Fruit fly (Drosophila melanogaster): ENCODE measurements around the gene CG31913.

The CG31913 gene

dm6 chr2L:5771179-5771578, 12.7 kb upstream of the CG31913 start (continued):
- TF ChIP-seq CG10431 (GFP tag; optimal IDR thresholded peaks at IDR 0.05) (no peak), corto (GFP tag; optimal IDR thresholded peaks at IDR 0.05) (no peak), CG8290 (GFP tag; optimal IDR thresholded peaks at IDR 0.05) (peak; percentile 10), CG8290 (tag; optimal IDR thresholded peaks at IDR 0.05) (no peak), CG30403 (GFP tag; optimal IDR thresholded peaks at IDR 0.05) (peak; percentile 26), slbo (GFP tag; IDR thresholded peaks at IDR 0.05) (peak; percentile 74), Dbx (GFP tag; IDR thresholded peaks at IDR 0.05) (0 out of 3 replicates have a peak, but pooled peaks have one; percentile 34), ken (GFP tag; IDR thresholded peaks at IDR 0.05) (peak; percentile 73; the same call in 2 of the 3 replicates), CG15696 (tag; optimal IDR thresholded peaks at IDR 0.05) (peak; percentile 63), CG14014 (GFP tag; IDR thresholded peaks at IDR 0.05) (0 out of 2 replicates have a peak, but pooled peaks have one; percentile 17), disco-r (GFP tag; optimal IDR thresholded peaks at IDR 0.05) (no peak), Rx (GFP tag; IDR thresholded peaks at IDR 0.05) (peak; percentile 18; the same call in 1 of the 2 replicates), tin (GFP tag; optimal IDR thresholded peaks at IDR 0.05) (peak; percentile 30), mam (GFP tag; optimal IDR thresholded peaks at IDR 0.05) (peak; percentile 32), CG10366 (GFP tag; IDR thresholded peaks at IDR 0.05) (peak; percentile 10; the same call in 1 of the 2 replicates), Dp (GFP tag; optimal IDR thresholded peaks at IDR 0.05) (peak; percentile 47), gsb (GFP tag; IDR thresholded peaks at IDR 0.05) (0 out of 2 replicates have a peak, but pooled peaks have one; percentile 10), HLHmδ (GFP tag; optimal IDR thresholded peaks at IDR 0.05) (no peak), bcd (GFP tag; optimal IDR thresholded peaks at IDR 0.05) (peak; percentile 41), CG6791 (GFP tag; IDR thresholded peaks at IDR 0.05; ENCODE audit: partially characterized antibody) (peak; percentile 63; the same call in 2 of the 3 replicates), CG3407 (GFP tag; optimal IDR thresholded peaks at IDR 0.05) (peak; percentile 11), CG15514 (GFP tag; optimal IDR thresholded peaks at IDR 0.05) (peak; percentile 2), CG9932 (GFP tag; IDR thresholded peaks at IDR 0.05) (peak; percentile 79), CG14667 (GFP tag; IDR thresholded peaks at IDR 0.05) (peak; percentile 41; the same call in 1 of the 2 replicates), ase (GFP tag; IDR thresholded peaks at IDR 0.05) (peak; percentile 51; the same call in 2 of the 3 replicates), cad (GFP tag; optimal IDR thresholded peaks at IDR 0.05) (peak; percentile 86), ssp (GFP tag; IDR thresholded peaks at IDR 0.05) (peak; percentile 27; the same call in 1 of the 2 replicates), CG3847 (GFP tag; IDR thresholded peaks at IDR 0.05) (peak; percentile 53; the same call in 1 of the 2 replicates), Ptx1 (GFP tag; IDR thresholded peaks at IDR 0.05) (peak; percentile 63), CG32532 (GFP tag; IDR thresholded peaks at IDR 0.05) (peak; percentile 82), CG30431 (GFP tag; optimal IDR thresholded peaks at IDR 0.05) (no peak), ac (GFP tag; optimal IDR thresholded peaks at IDR 0.05) (no peak), vvl (GFP tag; IDR thresholded peaks at IDR 0.05) (peak; percentile 32), pan (optimal IDR thresholded peaks at IDR 0.05) (no peak), pan (GFP tag; optimal IDR thresholded peaks at IDR 0.05 in 1 of 2, IDR thresholded peaks at IDR 0.05 in 1 of 2) (no peak), Chrac-16 (GFP tag; optimal IDR thresholded peaks at IDR 0.05) (peak; percentile 69), HmgD (GFP tag; optimal IDR thresholded peaks at IDR 0.05) (peak; percentile 65), CG3065 (GFP tag; optimal IDR thresholded peaks at IDR 0.05) (peak; percentile 38), H2.0 (GFP tag; IDR thresholded peaks at IDR 0.05) (0 out of 2 replicates have a peak, but pooled peaks have one; percentile 29), CG5245 (GFP tag; optimal IDR thresholded peaks at IDR 0.05) (peak; percentile 27), Opbp (GFP tag; IDR thresholded peaks at IDR 0.05; ENCODE audit: partially characterized antibody) (peak; percentile 78; the same call in 2 of the 3 replicates), Mrtf (GFP tag; IDR thresholded peaks at IDR 0.05) (peak; percentile 65; the same call in 1 of the 3 replicates), dpn (GFP tag; optimal IDR thresholded peaks at IDR 0.05) (peak; percentile 32 to 53), ind (GFP tag; optimal IDR thresholded peaks at IDR 0.05) (peak; percentile 51), CG4404 (GFP tag; IDR thresholded peaks at IDR 0.05) (no peak), CG11247 (GFP tag; IDR thresholded peaks at IDR 0.05) (peak; percentile 43; the same call in 1 of the 2 replicates), CG1602 (GFP tag; optimal IDR thresholded peaks at IDR 0.05) (peak; percentile 32), Scr (GFP tag; IDR thresholded peaks at IDR 0.05; ENCODE audit: partially characterized antibody) (0 out of 2 replicates have a peak, but pooled peaks have one; percentile 30), E2f2 (GFP tag; IDR thresholded peaks at IDR 0.05) (peak; percentile 63), bbx (GFP tag; IDR thresholded peaks at IDR 0.05; ENCODE audit: partially characterized antibody) (peak; percentile 50), hkb (optimal IDR thresholded peaks at IDR 0.05) (peak; percentile 10), hkb (GFP tag; IDR thresholded peaks at IDR 0.05) (no peak)

Measured in whole organism, embryonic.